Fruit fly (Drosophila melanogaster) ovary, adult (tissue): ENCODE data around the gene CG34273.

Source experiments
- CG17801 ChIP-seq: fragments of 200-800 bp; optimal IDR thresholded peaks from 2 replicates; lab custom pipeline; 2019; ENCODE audit warnings: missing biosample characterization, mild to moderate bottlenecking, missing genetic modification characterization, moderate library complexity; ENCODE audit not compliant: partially characterized antibody

The CG34273 gene

dm6 chr3R:14481569-14481968, 35.3 kb upstream of the CG34273 start, which contains the start of gene cv-c:
Gene cv-c, minus strand, starts transcription at chr3R:14481713.
- peak; percentile 32 for TF ChIP-seq CG17801 (GFP tag; lab: Kevin White, UChicago)

- TF ChIP-seq CG17801 (GFP tag; lab: Kevin White, UChicago), result no peak
Measured at dm6 chr3R:14481977-14482376, 34.9 kb upstream of the CG34273 start.

- no peak for TF ChIP-seq CG17801 (GFP tag; lab: Kevin White, UChicago)
Measured at dm6 chr3R:14482986-14483385, 33.9 kb upstream of the CG34273 start.

- TF ChIP-seq CG17801 (GFP tag; lab: Kevin White, UChicago), result no peak
Measured at dm6 chr3R:14484533-14485267, 32.1 kb upstream of the CG34273 start.

- TF ChIP-seq CG17801 (GFP tag; lab: Kevin White, UChicago), result no peak
Measured at dm6 chr3R:14486469-14486868, 30.4 kb upstream of the CG34273 start.

dm6 chr3R:14492287-14492889, 24.5 kb upstream of the CG34273 start:
- no peak for TF ChIP-seq CG17801 (GFP tag; lab: Kevin White, UChicago)

- no peak for TF ChIP-seq CG17801 (GFP tag; lab: Kevin White, UChicago)
Measured at dm6 chr3R:14493936-14494335, 22.9 kb upstream of the CG34273 start.

- TF ChIP-seq CG17801 (GFP tag; lab: Kevin White, UChicago), result no peak
Measured at dm6 chr3R:14496385-14496784, 20.5 kb upstream of the CG34273 start.

dm6 chr3R:14498072-14498471, 18.8 kb upstream of the CG34273 start:
- no peak for TF ChIP-seq CG17801 (GFP tag; lab: Kevin White, UChicago)

dm6 chr3R:14505120-14505519, 11.7 kb upstream of the CG34273 start:
- TF ChIP-seq CG17801 (GFP tag; lab: Kevin White, UChicago), result no peak

dm6 chr3R:14511123-14511908, 5.5 kb upstream of the CG34273 start, which contains the start of the genes HtrA2 and mRpL11:
Gene HtrA2, minus strand, starts transcription at chr3R:14511712.
Gene mRpL11, plus strand, starts transcription at chr3R:14511838.
- peak; percentile 47 for TF ChIP-seq CG17801 (GFP tag; lab: Kevin White, UChicago)

- TF ChIP-seq CG17801 (GFP tag; lab: Kevin White, UChicago), result peak; percentile 23
Measured at dm6 chr3R:14513420-14513819, 3.4 kb upstream of the CG34273 start, which contains the start of gene CG8461. Gene CG8461, minus strand, starts transcription at chr3R:14513637.

dm6 chr3R:14520749-14521148, 3.9 kb downstream of the CG34273 start, which contains the start of gene Cyp313a1:
Gene Cyp313a1, plus strand, starts transcription at chr3R:14521049.
- TF ChIP-seq CG17801 (GFP tag; lab: Kevin White, UChicago), result no peak

- no peak for TF ChIP-seq CG17801 (GFP tag; lab: Kevin White, UChicago)
Measured at dm6 chr3R:14526657-14527056, 9.8 kb downstream of the CG34273 start.

- TF ChIP-seq CG17801 (GFP tag; lab: Kevin White, UChicago), result no peak
Measured at dm6 chr3R:14542038-14542437, 25.2 kb downstream of the CG34273 start.
